Comparison of ENCODE assay signal across 3 fruit fly cellular contexts in the genomic region with DNA sequence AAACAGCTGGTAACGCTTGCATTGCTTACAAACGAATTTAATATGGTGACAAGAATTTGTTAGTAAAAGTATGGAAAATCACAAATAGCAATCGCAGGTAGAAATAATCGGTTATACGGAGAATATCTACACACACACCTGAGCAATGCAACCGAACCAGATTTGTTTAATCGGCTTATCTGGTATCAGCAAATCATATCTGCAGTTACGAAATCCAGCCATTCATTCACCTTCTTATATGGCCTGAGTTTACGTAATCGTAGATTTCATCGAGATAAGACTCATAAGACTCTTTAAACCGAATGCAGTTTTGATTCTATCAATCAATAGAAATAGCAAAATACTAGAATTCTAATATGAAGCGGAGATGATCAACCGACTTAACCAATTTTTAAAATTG.
TF ChIP-seq lines count a peak whose summit lies in the region.

No protein-coding gene starts in this region.

- no peak for TF ChIP-seq CTCF in whole organism, embryonic (GFP tag; optimal IDR thresholded peaks at IDR 0.05; lab: Kevin White, UChicago)

TF ChIP-seq in whole organism, adult, 20 proteins besides CTCF, POLR2A, EP300 and RAD21:
- TF ChIP-seq CG33017 (tag; optimal IDR thresholded peaks at IDR 0.05; lab: Kevin White, UChicago), result no peak
- no peak for TF ChIP-seq cnc (optimal IDR thresholded peaks at IDR 0.05; lab: Kevin White, UChicago)
- peak; percentile 55 for TF ChIP-seq kay (GFP tag; lab: Kevin White, UChicago; ENCODE audit: borderline replicate concordance)
- TF ChIP-seq toe (GFP tag; optimal IDR thresholded peaks at IDR 0.05; lab: Kevin White, UChicago), result no peak
- no peak for TF ChIP-seq ovo (GFP tag; optimal IDR thresholded peaks at IDR 0.05; lab: Kevin White, UChicago)
- no peak for TF ChIP-seq bab1 (GFP tag; optimal IDR thresholded peaks at IDR 0.05; lab: Kevin White, UChicago)
- peak; percentile 1 for TF ChIP-seq cic (GFP tag; optimal IDR thresholded peaks at IDR 0.05; lab: Kevin White, UChicago)
- TF ChIP-seq Hr96 (GFP tag; optimal IDR thresholded peaks at IDR 0.05; lab: Kevin White, UChicago), result no peak
- TF ChIP-seq CG11617 (GFP tag; optimal IDR thresholded peaks at IDR 0.05; lab: Kevin White, UChicago), result no peak
- no peak for TF ChIP-seq CG1620 (GFP tag; optimal IDR thresholded peaks at IDR 0.05; lab: Kevin White, UChicago)

TF ChIP-seq in whole organism, embryonic, 481 proteins besides CTCF, POLR2A, EP300 and RAD21:
- TF ChIP-seq sens (GFP tag; lab: Kevin White, UChicago), result no peak
- no peak for TF ChIP-seq Stat92E (GFP tag; optimal IDR thresholded peaks at IDR 0.05; lab: Kevin White, UChicago)
- TF ChIP-seq grn (GFP tag; optimal IDR thresholded peaks at IDR 0.05; lab: Kevin White, UChicago), result peak; percentile 80
- no peak for TF ChIP-seq fru (optimal IDR thresholded peaks at IDR 0.05; lab: Kevin White, UChicago)
- TF ChIP-seq CG10274 (GFP tag; optimal IDR thresholded peaks at IDR 0.05; lab: Kevin White, UChicago), result no peak
- no peak for TF ChIP-seq GATAe (GFP tag; conservative IDR thresholded peaks at IDR 0.05; lab: Robert Waterston, UW)
- no peak for TF ChIP-seq dysf (GFP tag; IDR thresholded peaks at IDR 0.05; lab: Robert Waterston, UW)

TF ChIP-seq in whole organism, prepupa, 60 proteins besides CTCF, POLR2A, EP300 and RAD21:
- TF ChIP-seq OdsH (GFP tag; optimal IDR thresholded peaks at IDR 0.05; lab: Kevin White, UChicago) (no peak), vri (GFP tag; optimal IDR thresholded peaks at IDR 0.05; lab: Kevin White, UChicago) (peak; percentile 86), spab (GFP tag; optimal IDR thresholded peaks at IDR 0.05; lab: Kevin White, UChicago) (no peak), svp (GFP tag; lab: Kevin White, UChicago) (no peak)
